Fruit fly (Drosophila melanogaster) whole organism, embryonic: ENCODE results near the gene CG33337.
A peak's percentile ranks its signal among the peaks of the same experiment; 100 is the strongest.

Experiments used
- Abd-B ChIP-seq: fragments of 200-800 bp; sonication (Bioruptor generic); optimal IDR thresholded peaks from 2 replicates; lab custom pipeline; 2018; ENCODE audit warnings: missing biosample characterization, mild to moderate bottlenecking, missing genetic modification characterization, moderate library complexity
- Aef1 ChIP-seq: fragments of 200-800 bp; sonication (Bioruptor generic); IDR thresholded peaks from 3 replicates; pipeline ENCODE4 v1.3.6; 2022; ENCODE audit warnings: missing biosample characterization, missing genetic modification characterization
- Bdp1 ChIP-seq: fragments of 200-800 bp; sonication (Bioruptor generic); optimal IDR thresholded peaks from 3 replicates; lab custom pipeline; 2016; ENCODE audit warnings: missing biosample characterization, missing genetic modification characterization
- Bgb ChIP-seq: fragments of 200-800 bp; sonication (Bioruptor generic); IDR thresholded peaks from 2 replicates; pipeline ENCODE4 v1.3.6; 2022; ENCODE audit warnings: missing biosample characterization, missing genetic modification characterization; ENCODE audit not compliant: partially characterized antibody
- BtbVII ChIP-seq: fragments of 200-800 bp; sonication (Bioruptor generic); optimal IDR thresholded peaks from 3 replicates; lab custom pipeline; 2017; ENCODE audit warnings: missing biosample characterization, mild to moderate bottlenecking, missing genetic modification characterization
- CG11695 ChIP-seq: fragments of 200-800 bp; sonication (Bioruptor generic); IDR thresholded peaks from 3 replicates; pipeline ENCODE4 v1.3.6; 2022; ENCODE audit warnings: missing biosample characterization, missing genetic modification characterization
- CG12071 ChIP-seq: fragments of 200-800 bp; sonication (Bioruptor generic); optimal IDR thresholded peaks from 3 replicates; lab custom pipeline; 2018; ENCODE audit warnings: missing biosample characterization, mild to moderate bottlenecking, missing genetic modification characterization
- CG12769 ChIP-seq: fragments of 200-800 bp; sonication (Bioruptor generic); optimal IDR thresholded peaks from 2 replicates; lab custom pipeline; 2019; ENCODE audit warnings: missing biosample characterization, mild to moderate bottlenecking, missing genetic modification characterization, moderate library complexity
- CG13287 ChIP-seq: fragments of 200-800 bp; sonication (Bioruptor generic); IDR thresholded peaks from 2 replicates; pipeline ENCODE4 v1.3.6; 2022; ENCODE audit warnings: missing biosample characterization, missing genetic modification characterization; ENCODE audit not compliant: partially characterized antibody
- CG14860 ChIP-seq: fragments of 200-800 bp; sonication (Bioruptor generic); IDR thresholded peaks from 3 replicates; pipeline ENCODE4 v1.3.6; 2022; ENCODE audit warnings: missing biosample characterization, missing genetic modification characterization; ENCODE audit not compliant: partially characterized antibody
- CG15514 ChIP-seq: fragments of 200-800 bp; sonication (Bioruptor generic); optimal IDR thresholded peaks from 3 replicates; lab custom pipeline; 2017; ENCODE audit warnings: missing biosample characterization, missing genetic modification characterization, mild to moderate bottlenecking, moderate library complexity, missing genetic modification reagents
- CG16813 ChIP-seq: fragments of 200-800 bp; sonication (Bioruptor generic); IDR thresholded peaks from 3 replicates; pipeline ENCODE4 v1.3.6; 2022; ENCODE audit warnings: missing biosample characterization, missing genetic modification characterization; ENCODE audit not compliant: partially characterized antibody
- CG1832 ChIP-seq: fragments of 200-800 bp; sonication (Bioruptor generic); optimal IDR thresholded peaks from 2 replicates; lab custom pipeline; 2017; ENCODE audit warnings: missing biosample characterization, mild to moderate bottlenecking, missing genetic modification characterization, inconsistent platforms
- CG18764 ChIP-seq: fragments of 200-800 bp; sonication (Bioruptor generic); optimal IDR thresholded peaks from 3 replicates; lab custom pipeline; 2016; ENCODE audit warnings: missing biosample characterization, missing genetic modification characterization
- CG2116 ChIP-seq: fragments of 200-800 bp; sonication (Bioruptor generic); optimal IDR thresholded peaks from 3 replicates; lab custom pipeline; 2018; ENCODE audit warnings: missing biosample characterization, mild to moderate bottlenecking, missing genetic modification characterization
- CG2129 ChIP-seq: fragments of 200-800 bp; sonication (Bioruptor generic); IDR thresholded peaks from 2 replicates; pipeline ENCODE4 v1.3.6; 2022; ENCODE audit warnings: missing biosample characterization, missing genetic modification characterization; ENCODE audit not compliant: partially characterized antibody
- CG3281 ChIP-seq: fragments of 200-800 bp; sonication (Bioruptor generic); optimal IDR thresholded peaks from 3 replicates; lab custom pipeline; 2017; ENCODE audit warnings: missing biosample characterization, mild to moderate bottlenecking, missing genetic modification characterization
- CG34224 ChIP-seq: fragments of 200-800 bp; sonication (Bioruptor generic); IDR thresholded peaks from 3 replicates; pipeline ENCODE4 v1.3.6; 2022; ENCODE audit warnings: missing biosample characterization, missing genetic modification characterization; ENCODE audit not compliant: partially characterized antibody
- CG6791 ChIP-seq: fragments of 200-800 bp; sonication (Bioruptor generic); IDR thresholded peaks from 3 replicates; pipeline ENCODE4 v1.3.6; 2022; ENCODE audit warnings: missing biosample characterization, missing genetic modification characterization; ENCODE audit not compliant: partially characterized antibody
- CG7963 ChIP-seq: fragments of 200-800 bp; sonication (Bioruptor generic); IDR thresholded peaks from 3 replicates; pipeline ENCODE4 v1.3.6; 2022; ENCODE audit warnings: missing biosample characterization, missing genetic modification characterization; ENCODE audit not compliant: partially characterized antibody
- CG8478 ChIP-seq: fragments of >200 bp; optimal IDR thresholded peaks from 2 replicates; lab custom pipeline; 2018
- CG9727 ChIP-seq: fragments of 200-800 bp; sonication (Bioruptor generic); optimal IDR thresholded peaks from 3 replicates; lab custom pipeline; 2017; ENCODE audit warnings: missing biosample characterization, mild to moderate bottlenecking, missing genetic modification characterization
- Dbx ChIP-seq: fragments of 200-800 bp; sonication (Bioruptor generic); IDR thresholded peaks from 3 replicates; pipeline ENCODE4 v1.3.6; 2022; ENCODE audit warnings: missing biosample characterization, missing genetic modification characterization
- HLH4C ChIP-seq: fragments of 200-800 bp; sonication (Bioruptor generic); IDR thresholded peaks from 3 replicates; pipeline ENCODE4 v1.3.6; 2022; ENCODE audit warnings: missing biosample characterization, missing genetic modification characterization; ENCODE audit not compliant: partially characterized antibody
- Hr78 ChIP-seq, 2 experiments: fragments of 200-800 bp in 1 of 2; fragments of >200 bp in 1 of 2; sonication (Bioruptor generic) in 1 of 2; optimal IDR thresholded peaks; 2 replicates each; lab custom pipeline; 2017 to 2019; ENCODE audit warnings: missing biosample characterization in 2 of 2, missing genetic modification characterization in 2 of 2, mild to moderate bottlenecking in 1 of 2, moderate library complexity in 1 of 2
- Jarid2 ChIP-seq: fragments of 200-800 bp; sonication (Bioruptor generic); optimal IDR thresholded peaks from 3 replicates; lab custom pipeline; 2017; ENCODE audit warnings: mild to moderate bottlenecking, missing biosample characterization, missing genetic modification reagents, missing genetic modification characterization
- MBD-R2 ChIP-seq: fragments of 200-800 bp; sonication (Bioruptor generic); IDR thresholded peaks from 2 replicates; pipeline ENCODE4 v1.3.6; 2022; ENCODE audit warnings: missing biosample characterization, missing genetic modification characterization
- Neu2 ChIP-seq: fragments of 200-800 bp; sonication (Bioruptor generic); optimal IDR thresholded peaks from 3 replicates; lab custom pipeline; 2016; ENCODE audit warnings: missing biosample characterization, missing genetic modification characterization, borderline replicate concordance
- Rfx ChIP-seq: fragments of 200-800 bp; sonication (Bioruptor generic); IDR thresholded peaks from 2 replicates; pipeline ENCODE4 v1.3.6; 2022; ENCODE audit warnings: missing biosample characterization, missing genetic modification characterization
- amos ChIP-seq: fragments of 200-800 bp; sonication (Bioruptor generic); IDR thresholded peaks from 2 replicates; pipeline ENCODE4 v1.3.6; 2022; ENCODE audit warnings: missing biosample characterization, missing genetic modification characterization; ENCODE audit not compliant: partially characterized antibody
- crol ChIP-seq: fragments of 200-800 bp; sonication (Bioruptor generic); IDR thresholded peaks from 2 replicates; pipeline ENCODE4 v1.3.6; 2022; ENCODE audit warnings: missing biosample characterization, missing genetic modification characterization
- dm ChIP-seq: fragments of 200-800 bp; sonication (Bioruptor generic); optimal IDR thresholded peaks from 3 replicates; lab custom pipeline; 2016; ENCODE audit warnings: missing biosample characterization, missing genetic modification characterization
- hbn ChIP-seq: fragments of 200-800 bp; sonication (Bioruptor generic); IDR thresholded peaks from 2 replicates; pipeline ENCODE4 v1.3.6; 2022; ENCODE audit warnings: missing biosample characterization, missing genetic modification characterization; ENCODE audit not compliant: partially characterized antibody
- inv ChIP-seq: fragments of 200-800 bp; sonication (Bioruptor generic); IDR thresholded peaks from 2 replicates; pipeline ENCODE4 v1.3.6; 2022; ENCODE audit warnings: missing biosample characterization, missing genetic modification characterization; ENCODE audit not compliant: partially characterized antibody
- knrl ChIP-seq: fragments of 200-800 bp; sonication (Bioruptor generic); IDR thresholded peaks from 3 replicates; pipeline ENCODE4 v1.3.6; 2022; ENCODE audit warnings: missing biosample characterization, missing genetic modification characterization; ENCODE audit not compliant: partially characterized antibody
- lab ChIP-seq: fragments of 200-800 bp; sonication (Bioruptor generic); optimal IDR thresholded peaks from 3 replicates; lab custom pipeline; 2017; ENCODE audit warnings: missing biosample characterization, missing genetic modification characterization, mild to moderate bottlenecking, moderate library complexity, missing genetic modification reagents
- mld ChIP-seq: fragments of 200-800 bp; sonication (Bioruptor generic); IDR thresholded peaks from 3 replicates; pipeline ENCODE4 v1.3.6; 2022; ENCODE audit warnings: missing biosample characterization, missing genetic modification characterization; ENCODE audit not compliant: partially characterized antibody
- nerfin-2 ChIP-seq: fragments of 200-800 bp; sonication (Bioruptor generic); IDR thresholded peaks from 2 replicates; pipeline ENCODE4 v1.3.6; 2022; ENCODE audit warnings: missing biosample characterization, missing genetic modification characterization; ENCODE audit not compliant: partially characterized antibody
- oc ChIP-seq: fragments of 200-800 bp; sonication (Bioruptor generic); optimal IDR thresholded peaks from 2 replicates; lab custom pipeline; 2018; ENCODE audit warnings: missing biosample characterization, mild to moderate bottlenecking, missing genetic modification characterization, moderate library complexity
- onecut ChIP-seq: fragments of 200-800 bp; sonication (Bioruptor generic); IDR thresholded peaks from 2 replicates; pipeline ENCODE4 v1.3.6; 2022; ENCODE audit warnings: missing biosample characterization, missing genetic modification characterization
- sens-2 ChIP-seq: fragments of 200-800 bp; sonication (Bioruptor generic); IDR thresholded peaks from 2 replicates; pipeline ENCODE4 v1.3.6; 2022; ENCODE audit warnings: missing biosample characterization, missing genetic modification characterization
- slou ChIP-seq: fragments of 200-800 bp; sonication (Bioruptor generic); optimal IDR thresholded peaks from 3 replicates; lab custom pipeline; 2016; ENCODE audit warnings: missing biosample characterization, missing genetic modification characterization
- sug ChIP-seq: fragments of 200-800 bp; optimal IDR thresholded peaks from 2 replicates; lab custom pipeline; 2019; ENCODE audit warnings: missing biosample characterization, mild to moderate bottlenecking, missing genetic modification characterization, moderate library complexity
- tgo ChIP-seq: fragments of 200-800 bp; sonication (Bioruptor generic); IDR thresholded peaks from 3 replicates; pipeline ENCODE4 v1.3.6; 2022; ENCODE audit warnings: missing biosample characterization, missing genetic modification characterization
- tna ChIP-seq: fragments of 200-800 bp; sonication (Bioruptor generic); IDR thresholded peaks from 2 replicates; pipeline ENCODE4 v1.3.6; 2022; ENCODE audit warnings: missing biosample characterization, missing genetic modification characterization; ENCODE audit not compliant: partially characterized antibody
- usp ChIP-seq: fragments of >200 bp; optimal IDR thresholded peaks from 2 replicates; lab custom pipeline; 2017; ENCODE audit warnings: missing biosample characterization, missing genetic modification characterization
- vvl ChIP-seq: fragments of 200-800 bp; sonication (Bioruptor generic); IDR thresholded peaks from 2 replicates; pipeline ENCODE4 v1.3.6; 2022; ENCODE audit warnings: missing biosample characterization, missing genetic modification characterization

CG33337 gene

dm6 chr3R:23601346-23601817 lies 8.8 kb upstream of the CG33337 start (continued):
- TF ChIP-seq slou (no peak), CG3281 (peak; percentile 17), Bdp1 (GFP tag; lab: Kevin White, UChicago) (peak; percentile 98), oc (tag; lab: Kevin White, UChicago) (no peak), usp (GFP tag; lab: Kevin White, UChicago) (no peak), CG16813 (peak; percentile 67), Jarid2 (no peak), CG13287 (GFP tag; lab: Robert Waterston, UW) (peak; percentile 65), hbn (GFP tag; lab: Robert Waterston, UW) (peak; percentile 20; the same call in 1 of the 2 replicates), Dbx (peak; percentile 13; the same call in 1 of the 3 replicates), CG12071 (GFP tag; lab: Kevin White, UChicago) (peak; percentile 49), CG18764 (GFP tag; lab: Kevin White, UChicago) (no peak), sug (tag; lab: Kevin White, UChicago) (peak; percentile 37), CG9727 (GFP tag; lab: Kevin White, UChicago) (no peak), Bgb (peak; percentile 81), CG2129 (GFP tag; lab: Robert Waterston, UW) (no peak), CG2116 (GFP tag; lab: Kevin White, UChicago) (peak; percentile 31), CG6791 (GFP tag; lab: Robert Waterston, UW) (peak; percentile 70), inv (GFP tag; lab: Robert Waterston, UW) (0 out of 2 replicates have a peak, but pooled peaks have one; percentile 22), CG7963 (GFP tag; lab: Robert Waterston, UW) (peak; percentile 48; the same call in 1 of the 3 replicates), knrl (GFP tag; lab: Robert Waterston, UW) (peak; percentile 54; the same call in 2 of the 3 replicates), Neu2 (GFP tag; lab: Kevin White, UChicago) (no peak), vvl (GFP tag; lab: Robert Waterston, UW) (peak; percentile 39; the same call in 1 of the 2 replicates), CG11695 (GFP tag; lab: Robert Waterston, UW) (0 out of 3 replicates have a peak, but pooled peaks have one; percentile 22), Rfx (GFP tag; lab: Robert Waterston, UW) (peak; percentile 31; the same call in 1 of the 2 replicates), BtbVII (GFP tag; lab: Kevin White, UChicago) (no peak), CG34224 (GFP tag; lab: Robert Waterston, UW) (peak; percentile 59; the same call in 2 of the 3 replicates), nerfin-2 (GFP tag; lab: Robert Waterston, UW) (0 out of 2 replicates have a peak, but pooled peaks have one; percentile 25), tgo (GFP tag; lab: Robert Waterston, UW) (no peak), onecut (GFP tag; lab: Robert Waterston, UW) (no peak), CG15514 (GFP tag; lab: Kevin White, UChicago) (no peak), CG12769 (tag; lab: Kevin White, UChicago) (peak; percentile 59), sens-2 (GFP tag; lab: Robert Waterston, UW) (no peak), dm (no peak), Hr78 (GFP tag; optimal IDR thresholded peaks at IDR 0.05; lab: Kevin White, UChicago) (no peak), CG1832 (GFP tag; lab: Kevin White, UChicago) (peak; percentile 34), tna (peak; percentile 60), HLH4C (GFP tag; lab: Robert Waterston, UW) (peak; percentile 77), lab (GFP tag; lab: Kevin White, UChicago) (peak; percentile 45), mld (GFP tag; lab: Robert Waterston, UW) (peak; percentile 49; the same call in 1 of the 3 replicates), MBD-R2 (GFP tag; lab: Robert Waterston, UW) (0 out of 2 replicates have a peak, but pooled peaks have one; percentile 7), Abd-B (no peak), amos (peak; percentile 69), crol (GFP tag; lab: Robert Waterston, UW) (peak; percentile 71), Aef1 (peak; percentile 17; the same call in 1 of the 3 replicates), CG14860 (GFP tag; lab: Robert Waterston, UW) (peak; percentile 69; the same call in 2 of the 3 replicates), CG8478 (lab: Kevin White, UChicago) (peak; percentile 80)
